Fruit fly (Drosophila melanogaster) whole organism, wandering third instar larva: ENCODE measurements around the gene CG14841.

Experiments
- Abd-B ChIP-seq: fragments of >200 bp; optimal IDR thresholded peaks from 2 replicates; lab custom pipeline; 2017; ENCODE audit warnings: missing biosample characterization, missing genetic modification characterization
- CG32264 ChIP-seq: fragments of 200-800 bp; sonication (Bioruptor generic); optimal IDR thresholded peaks from 2 replicates; lab custom pipeline; 2016; ENCODE audit warnings: missing biosample characterization, missing genetic modification characterization
- CrebA ChIP-seq: fragments of 200-800 bp; sonication (Bioruptor generic); optimal IDR thresholded peaks from 2 replicates; lab custom pipeline; 2016; ENCODE audit warnings: missing biosample characterization, mild to moderate bottlenecking, missing genetic modification characterization, borderline replicate concordance
- Dfd ChIP-seq: fragments of >200 bp; optimal IDR thresholded peaks from 2 replicates; lab custom pipeline; 2017; ENCODE audit warnings: missing biosample characterization, missing genetic modification characterization
- Dif ChIP-seq: fragments of 200-275, 200-300 bp; sonication (Bioruptor generic); optimal IDR thresholded peaks from 2 replicates; lab custom pipeline; 2018; ENCODE audit warnings: missing biosample characterization, missing genetic modification characterization; ENCODE audit not compliant: partially characterized antibody
- GATAd ChIP-seq: sonication (Bioruptor generic); optimal IDR thresholded peaks from 2 replicates; lab custom pipeline; 2016; ENCODE audit warnings: missing biosample characterization, missing genetic modification characterization
- HLH106 ChIP-seq: fragments of 200-800 bp; optimal IDR thresholded peaks from 3 replicates; lab custom pipeline; 2019; ENCODE audit warnings: missing biosample characterization, mild to moderate bottlenecking, missing genetic modification characterization, moderate library complexity
- Hnf4 ChIP-seq: fragments of 200-800 bp; sonication (Bioruptor generic); optimal IDR thresholded peaks from 2 replicates; lab custom pipeline; 2016; ENCODE audit warnings: missing biosample characterization, mild to moderate bottlenecking, missing genetic modification characterization
- Mio ChIP-seq: sonication (Bioruptor generic); optimal IDR thresholded peaks from 2 replicates; lab custom pipeline; 2016; ENCODE audit warnings: missing biosample characterization, missing genetic modification characterization
- Myc ChIP-seq: fragments of >200 bp; optimal IDR thresholded peaks from 2 replicates; lab custom pipeline; 2017
- OdsH ChIP-seq: fragments of 200-800 bp; sonication (Bioruptor generic); optimal IDR thresholded peaks from 2 replicates; lab custom pipeline; 2016; ENCODE audit warnings: missing biosample characterization, mild to moderate bottlenecking, missing genetic modification characterization
- Rel ChIP-seq, 2 experiments: fragments of 200-800 bp; sonication (Bioruptor generic) in 1 of 2; optimal IDR thresholded peaks; 2 replicates in 1 of 2; 3 replicates in 1 of 2; lab custom pipeline; 2016 to 2019; ENCODE audit warnings: mild to moderate bottlenecking in 2 of 2, missing biosample characterization in 2 of 2, missing genetic modification characterization in 2 of 2, moderate library complexity in 1 of 2
- Sp1 ChIP-seq: fragments of 200-800 bp; sonication (Bioruptor generic); optimal IDR thresholded peaks from 3 replicates; lab custom pipeline; 2019; ENCODE audit warnings: missing biosample characterization, mild to moderate bottlenecking, missing genetic modification characterization, moderate library complexity
- Vsx2 ChIP-seq: fragments of 200-300, 225-300 bp; sonication (Bioruptor generic); optimal IDR thresholded peaks from 2 replicates; lab custom pipeline; 2018; ENCODE audit warnings: missing biosample characterization, missing genetic modification characterization; ENCODE audit not compliant: partially characterized antibody
- br ChIP-seq: fragments of 200-800 bp; sonication (Bioruptor generic); optimal IDR thresholded peaks from 2 replicates; lab custom pipeline; 2016; ENCODE audit warnings: missing biosample characterization, missing genetic modification characterization
- brk ChIP-seq: fragments of 200-800 bp; sonication (Bioruptor generic); optimal IDR thresholded peaks from 2 replicates; lab custom pipeline; 2016; ENCODE audit warnings: missing biosample characterization, mild to moderate bottlenecking, missing genetic modification characterization
- dl ChIP-seq, 2 experiments: fragments of 175-275, 200-275 bp in 1 of 2; fragments of 200-275 bp in 1 of 2; sonication (Bioruptor generic); optimal IDR thresholded peaks; lab custom pipeline; 2018; ENCODE audit warnings: mild to moderate bottlenecking in 2 of 2, missing biosample characterization in 2 of 2, missing genetic modification characterization in 2 of 2, moderate library complexity in 2 of 2; ENCODE audit not compliant: partially characterized antibody in 2 of 2, insufficient read depth in 1 of 2
- dmrt93B ChIP-seq: fragments of 200-800 bp; sonication (Bioruptor generic); optimal IDR thresholded peaks from 2 replicates; lab custom pipeline; 2018; ENCODE audit warnings: missing biosample characterization, mild to moderate bottlenecking, missing genetic modification characterization
- dsf ChIP-seq: sonication (Bioruptor generic); optimal IDR thresholded peaks from 2 replicates; lab custom pipeline; 2016; ENCODE audit warnings: missing biosample characterization, missing genetic modification characterization, borderline replicate concordance
- ey ChIP-seq: fragments of 200-800 bp; sonication (Bioruptor generic); optimal IDR thresholded peaks from 2 replicates; lab custom pipeline; 2016; ENCODE audit warnings: missing biosample characterization, missing genetic modification characterization
- foxo ChIP-seq, 2 experiments: fragments of 200-800 bp; sonication (Bioruptor generic); optimal IDR thresholded peaks; 2 replicates in 1 of 2; 3 replicates in 1 of 2; lab custom pipeline; 2016 to 2017; ENCODE audit warnings: missing biosample characterization in 2 of 2, missing genetic modification characterization in 2 of 2
- fru ChIP-seq: fragments of 200-800 bp; sonication (Bioruptor generic); optimal IDR thresholded peaks from 3 replicates; lab custom pipeline; 2016; ENCODE audit warnings: missing biosample characterization, mild to moderate bottlenecking, missing genetic modification characterization
- h ChIP-seq: fragments of 200-800 bp; sonication (Bioruptor generic); optimal IDR thresholded peaks from 3 replicates; lab custom pipeline; 2016; ENCODE audit warnings: missing biosample characterization, mild to moderate bottlenecking, missing genetic modification characterization
- jim ChIP-seq: fragments of 175-275, 200-325 bp; sonication (Bioruptor generic); optimal IDR thresholded peaks from 2 replicates; lab custom pipeline; 2016; ENCODE audit warnings: missing biosample characterization, mild to moderate bottlenecking, missing genetic modification characterization
- lola ChIP-seq: fragments of >200 bp; optimal IDR thresholded peaks from 2 replicates; lab custom pipeline; 2017; ENCODE audit warnings: missing biosample characterization, missing genetic modification characterization
- pan ChIP-seq: fragments of >200 bp; optimal IDR thresholded peaks from 2 replicates; lab custom pipeline; 2017
- psq ChIP-seq: fragments of 200-800 bp; sonication (Bioruptor generic); optimal IDR thresholded peaks from 3 replicates; lab custom pipeline; 2017; ENCODE audit warnings: missing biosample characterization, mild to moderate bottlenecking, missing genetic modification characterization, moderate library complexity
- sage ChIP-seq: fragments of 200-800 bp; sonication (Bioruptor generic); optimal IDR thresholded peaks from 2 replicates; lab custom pipeline; 2016; ENCODE audit warnings: missing biosample characterization, mild to moderate bottlenecking, missing genetic modification characterization
- sv ChIP-seq: fragments of 200-800 bp; sonication (Bioruptor generic); optimal IDR thresholded peaks from 3 replicates; lab custom pipeline; 2016; ENCODE audit warnings: missing biosample characterization, missing genetic modification characterization
- tai ChIP-seq: sonication (Bioruptor generic); optimal IDR thresholded peaks from 2 replicates; lab custom pipeline; 2016; ENCODE audit warnings: missing biosample characterization, missing genetic modification characterization
- woc ChIP-seq: sonication (Bioruptor generic); optimal IDR thresholded peaks from 2 replicates; lab custom pipeline; 2016; ENCODE audit warnings: missing biosample characterization, mild to moderate bottlenecking, missing genetic modification characterization

CG14841 gene

DNA sequence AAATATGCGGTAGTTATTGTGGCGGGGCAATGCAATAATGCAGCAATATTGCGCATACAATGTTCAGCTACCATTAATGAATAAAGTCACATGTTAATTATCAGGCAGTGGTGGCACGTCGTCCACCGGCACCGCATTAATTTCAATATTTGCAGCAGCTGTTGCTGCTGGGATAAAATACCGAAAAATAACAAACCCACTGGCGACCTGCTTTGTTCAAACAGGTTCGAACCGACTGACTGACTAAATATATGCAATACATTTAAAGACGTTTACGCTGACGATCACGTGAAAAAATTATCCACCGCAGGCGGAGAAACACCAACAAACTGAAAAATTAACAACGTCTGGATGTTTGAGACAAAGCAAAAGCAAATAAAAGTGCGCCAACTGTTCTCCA lies 35.3 kb upstream of the CG14841 start:
- no peak for TF ChIP-seq psq (GFP tag; lab: Kevin White, UChicago)
- no peak for TF ChIP-seq sage (GFP tag; lab: Kevin White, UChicago)
- TF ChIP-seq Myc (lab: Kevin White, UChicago): no peak
- TF ChIP-seq dsf (GFP tag; lab: Kevin White, UChicago): no peak
- TF ChIP-seq HLH106 (tag; lab: Kevin White, UChicago): no peak

DNA sequence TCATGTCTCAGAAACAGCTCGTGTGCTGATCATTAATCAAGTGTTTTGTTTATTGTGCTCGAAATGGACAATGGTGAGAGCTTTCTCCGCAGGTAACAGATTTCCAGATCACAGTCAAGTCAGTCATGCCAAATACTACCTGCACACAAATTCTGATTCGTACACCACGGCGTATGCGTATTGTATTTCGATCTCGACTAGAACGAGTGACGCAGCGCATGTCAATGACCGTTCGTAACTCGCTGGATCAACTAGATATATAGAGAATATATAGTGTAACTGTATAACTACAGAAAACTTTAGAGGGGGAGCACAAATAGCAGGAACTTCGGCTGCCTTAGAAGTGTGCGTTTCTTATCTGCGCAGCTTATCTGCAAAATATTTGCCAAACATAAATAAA lies 34.5 kb upstream of the CG14841 start:
- TF ChIP-seq Vsx2: no peak
- no peak for TF ChIP-seq pan
- no peak for TF ChIP-seq Abd-B (GFP tag; lab: Kevin White, UChicago)
- no peak for TF ChIP-seq woc (GFP tag; lab: Kevin White, UChicago)
- no peak for TF ChIP-seq psq (GFP tag; lab: Kevin White, UChicago)
- TF ChIP-seq h (GFP tag; lab: Kevin White, UChicago): no peak
- no peak for TF ChIP-seq lola (GFP tag; lab: Kevin White, UChicago)
- no peak for TF ChIP-seq Sp1 (GFP tag; lab: Kevin White, UChicago)
- TF ChIP-seq tai (GFP tag; lab: Kevin White, UChicago): no peak
- TF ChIP-seq dl (GFP tag; optimal IDR thresholded peaks at IDR 0.05; lab: Kevin White, UChicago; ENCODE audit: insufficient read depth in 1 of 2, partially characterized antibody in 2 of 2): no peak
- TF ChIP-seq OdsH: no peak
- no peak for TF ChIP-seq Dif
- TF ChIP-seq jim: no peak
- no peak for TF ChIP-seq Hnf4 (GFP tag; lab: Kevin White, UChicago)
- no peak for TF ChIP-seq br
- no peak for TF ChIP-seq sv
- TF ChIP-seq sage (GFP tag; lab: Kevin White, UChicago): no peak
- TF ChIP-seq GATAd (GFP tag; lab: Kevin White, UChicago): no peak
- TF ChIP-seq CrebA: no peak

- no peak for TF ChIP-seq Dif
These were observed 33.9 kb upstream of the CG14841 start for dm6 chr3R:14296126-14296525.

- no peak for TF ChIP-seq CrebA
- no peak for TF ChIP-seq woc (GFP tag; lab: Kevin White, UChicago)
- peak; percentile 15 for TF ChIP-seq h (GFP tag; lab: Kevin White, UChicago)
- TF ChIP-seq fru (GFP tag; lab: Kevin White, UChicago): no peak
- TF ChIP-seq CG32264: no peak
- peak; percentile 6 for TF ChIP-seq brk (GFP tag; lab: Kevin White, UChicago)
- no peak for TF ChIP-seq Hnf4 (GFP tag; lab: Kevin White, UChicago)
- TF ChIP-seq GATAd (GFP tag; lab: Kevin White, UChicago): no peak
- TF ChIP-seq pan: no peak
- TF ChIP-seq Dfd (GFP tag; lab: Kevin White, UChicago): no peak
- TF ChIP-seq dmrt93B (GFP tag; lab: Kevin White, UChicago): no peak
- no peak for TF ChIP-seq sv
- TF ChIP-seq ey: no peak
- no peak for TF ChIP-seq Rel (GFP tag; optimal IDR thresholded peaks at IDR 0.05; lab: Kevin White, UChicago)
- peak; percentile 94 for TF ChIP-seq Rel (tag; optimal IDR thresholded peaks at IDR 0.05; lab: Kevin White, UChicago)
- no peak for TF ChIP-seq foxo (GFP tag; optimal IDR thresholded peaks at IDR 0.05; lab: Kevin White, UChicago)
- TF ChIP-seq Mio (GFP tag; lab: Kevin White, UChicago): no peak
These were observed 32.3 kb upstream of the CG14841 start for dm6 chr3R:14294397-14295018.

- TF ChIP-seq h (GFP tag; lab: Kevin White, UChicago): peak; percentile 0
- no peak for TF ChIP-seq OdsH
- peak in 1 of 2 experiments; percentile 42 for TF ChIP-seq foxo (GFP tag; optimal IDR thresholded peaks at IDR 0.05; lab: Kevin White, UChicago)
- no peak for TF ChIP-seq lola (GFP tag; lab: Kevin White, UChicago)
- TF ChIP-seq Sp1 (GFP tag; lab: Kevin White, UChicago): peak; percentile 25
These were observed 30.1 kb upstream of the CG14841 start for dm6 chr3R:14292307-14292711.
